Worm (Caenorhabditis elegans) whole organism, young adult: ENCODE data around the gene JC8.16.

Experiments used
- B0019.2 ChIP-seq: fragments of 200-800 bp; sonication (Bioruptor generic); conservative IDR thresholded peaks from 2 replicates; pipeline ENCODE4 v1.3.6; 2022; ENCODE audit warnings: missing genetic modification reagents, missing genetic modification characterization, missing compliant biosample characterization
- B0035.1 ChIP-seq: sonication (generic microtip); optimal IDR thresholded peaks from 2 replicates; lab custom pipeline; 2016; ENCODE audit warnings: missing genetic modification characterization, mild to moderate bottlenecking, missing compliant biosample characterization, missing genotype, missing genetic modification reagents
- B0261.1 ChIP-seq: sonication (generic microtip); optimal IDR thresholded peaks from 2 replicates; lab custom pipeline; 2016; ENCODE audit warnings: mild to moderate bottlenecking, missing genetic modification characterization, moderate library complexity, missing compliant biosample characterization
- B0336.3 ChIP-seq: fragments of 200-800 bp; sonication (Bioruptor generic); IDR thresholded peaks from 2 replicates; pipeline ENCODE4 v1.3.6; 2022; ENCODE audit warnings: missing genetic modification characterization, missing compliant biosample characterization
- C17E4.6 ChIP-seq: fragments of 200-800 bp; sonication (Bioruptor generic); IDR thresholded peaks from 2 replicates; pipeline ENCODE4 v1.3.6; 2022; ENCODE audit warnings: missing genetic modification reagents, missing genetic modification characterization, missing compliant biosample characterization
- F10E7.11 ChIP-seq: sonication (generic microtip); optimal IDR thresholded peaks from 2 replicates; lab custom pipeline; 2017; ENCODE audit warnings: mild to moderate bottlenecking, missing genetic modification characterization, moderate library complexity, missing compliant biosample characterization
- F37B4.10 ChIP-seq: fragments of 200-800 bp; sonication (Bioruptor generic); IDR thresholded peaks from 2 replicates; pipeline ENCODE4 v1.3.6; 2022; ENCODE audit warnings: missing genetic modification characterization, missing compliant biosample characterization
- F49E8.2 ChIP-seq: sonication (generic microtip); optimal IDR thresholded peaks from 3 replicates; lab custom pipeline; 2017; ENCODE audit warnings: missing genetic modification characterization, mild to moderate bottlenecking, missing compliant biosample characterization, antibody characterized with exemption, moderate library complexity; ENCODE audit not compliant: insufficient read depth
- F57C9.4 ChIP-seq: sonication (generic microtip); optimal IDR thresholded peaks from 2 replicates; lab custom pipeline; 2017; ENCODE audit warnings: mild to moderate bottlenecking, missing genetic modification characterization, missing compliant biosample characterization
- T26A5.8 ChIP-seq: sonication (generic microtip); optimal IDR thresholded peaks from 2 replicates; lab custom pipeline; 2016; ENCODE audit warnings: missing genetic modification characterization, missing compliant biosample characterization
- Y53F4B.3 ChIP-seq: fragments of 200-800 bp; sonication (Bioruptor generic); IDR thresholded peaks from 2 replicates; pipeline ENCODE4 v1.3.6; 2022; ENCODE audit warnings: missing genetic modification reagents, missing genetic modification characterization, missing compliant biosample characterization
- Y53G8AR.9 ChIP-seq: fragments of 200-800 bp; sonication (Bioruptor generic); conservative IDR thresholded peaks from 2 replicates; pipeline ENCODE4 v1.3.6; 2022; ENCODE audit warnings: missing genetic modification reagents, missing genetic modification characterization, missing compliant biosample characterization
- Y95B8A.8 ChIP-seq: fragments of 200-800 bp; sonication (Bioruptor generic); IDR thresholded peaks from 2 replicates; pipeline ENCODE4 v1.3.6; 2022; ENCODE audit warnings: missing genetic modification reagents, missing genetic modification characterization, missing compliant biosample characterization
- aptf-2 ChIP-seq: fragments of 200-800 bp; sonication (Bioruptor generic); conservative IDR thresholded peaks from 2 replicates; pipeline ENCODE4 v1.3.6; 2022; ENCODE audit warnings: missing genetic modification reagents, missing genetic modification characterization, missing compliant biosample characterization
- aptf-3 ChIP-seq: fragments of 200-800 bp; sonication (Bioruptor generic); IDR thresholded peaks from 2 replicates; pipeline ENCODE4 v1.3.6; 2022; ENCODE audit warnings: missing genetic modification characterization, missing compliant biosample characterization
- attf-5 ChIP-seq: fragments of 200-800 bp; sonication (Bioruptor generic); optimal IDR thresholded peaks from 2 replicates; lab custom pipeline; 2018; ENCODE audit warnings: mild to moderate bottlenecking, missing genetic modification characterization, missing compliant biosample characterization
- attf-6 ChIP-seq: fragments of 200-800 bp; sonication (Bioruptor generic); IDR thresholded peaks from 2 replicates; pipeline ENCODE4 v1.3.6; 2022; ENCODE audit warnings: missing genetic modification reagents, missing genetic modification characterization, missing compliant biosample characterization
- bed-1 ChIP-seq: fragments of 200-800 bp; sonication (Bioruptor generic); IDR thresholded peaks from 2 replicates; pipeline ENCODE4 v1.3.6; 2022; ENCODE audit warnings: missing genetic modification reagents, missing genetic modification characterization, missing compliant biosample characterization
- ccch-3 ChIP-seq: fragments of 200-800 bp; sonication (Bioruptor generic); optimal IDR thresholded peaks from 2 replicates; lab custom pipeline; 2018; ENCODE audit warnings: mild to moderate bottlenecking, missing genetic modification characterization, missing compliant biosample characterization
- ceh-27 ChIP-seq: fragments of 200-800 bp; sonication (Bioruptor generic); optimal IDR thresholded peaks from 2 replicates; lab custom pipeline; 2018; ENCODE audit warnings: mild to moderate bottlenecking, missing genetic modification characterization, moderate library complexity, missing compliant biosample characterization
- ceh-58 ChIP-seq: fragments of 200-800 bp; sonication (Bioruptor generic); IDR thresholded peaks from 2 replicates; pipeline ENCODE4 v1.3.6; 2022; ENCODE audit warnings: missing genetic modification characterization, missing compliant biosample characterization
- dox-1 ChIP-seq: fragments of 200-800 bp; sonication (Bioruptor generic); IDR thresholded peaks from 2 replicates; pipeline ENCODE4 v1.3.6; 2022; ENCODE audit warnings: missing genetic modification reagents, missing genetic modification characterization, missing compliant biosample characterization
- ekl-4 ChIP-seq: fragments of 200-800 bp; sonication (Bioruptor generic); IDR thresholded peaks from 2 replicates; pipeline ENCODE4 v1.3.6; 2022; ENCODE audit warnings: missing genetic modification reagents, missing genetic modification characterization, missing compliant biosample characterization
- let-526 ChIP-seq: fragments of 200-800 bp; sonication (Bioruptor generic); IDR thresholded peaks from 2 replicates; pipeline ENCODE4 v1.3.6; 2022; ENCODE audit warnings: missing genetic modification reagents, missing genetic modification characterization, missing compliant biosample characterization
- lin-35 ChIP-seq, 3 experiments: fragments of 150-350 bp in 2 of 3; sonication (generic microtip) in 1 of 3; optimal IDR thresholded peaks; 2 replicates each; lab custom pipeline; 2014 to 2018; ENCODE audit warnings: missing biosample characterization in 3 of 3, missing genetic modification characterization in 3 of 3, missing genetic modification reagents in 3 of 3
- madf-3 ChIP-seq: fragments of 200-800 bp; sonication (Bioruptor generic); IDR thresholded peaks from 2 replicates; pipeline ENCODE4 v1.3.6; 2022; ENCODE audit warnings: missing genetic modification reagents, missing genetic modification characterization, missing compliant biosample characterization
- madf-6 ChIP-seq: fragments of 200-800 bp; sonication (Bioruptor generic); IDR thresholded peaks from 2 replicates; pipeline ENCODE4 v1.3.6; 2022; ENCODE audit warnings: missing genetic modification reagents, missing genetic modification characterization, missing compliant biosample characterization
- madf-8 ChIP-seq: fragments of 200-800 bp; sonication (Bioruptor generic); conservative IDR thresholded peaks from 2 replicates; pipeline ENCODE4 v1.3.6; 2022; ENCODE audit warnings: missing genetic modification reagents, missing genetic modification characterization, missing compliant biosample characterization
- mes-4 ChIP-seq: sonication (generic microtip); optimal IDR thresholded peaks from 2 replicates; lab custom pipeline; 2016; ENCODE audit warnings: missing genotype, missing genetic modification characterization, missing compliant biosample characterization
- mxl-1 ChIP-seq: sonication (generic microtip); optimal IDR thresholded peaks from 2 replicates; lab custom pipeline; 2016; ENCODE audit warnings: missing genetic modification characterization, missing compliant biosample characterization
- nfyb-1 ChIP-seq: fragments of 200-800 bp; sonication (Bioruptor generic); IDR thresholded peaks from 2 replicates; pipeline ENCODE4 v1.3.6; 2022; ENCODE audit warnings: missing genetic modification reagents, missing genetic modification characterization, missing compliant biosample characterization
- nhr-27 ChIP-seq: fragments of 200-800 bp; sonication (Bioruptor generic); optimal IDR thresholded peaks from 2 replicates; lab custom pipeline; 2018; ENCODE audit warnings: mild to moderate bottlenecking, missing genetic modification characterization, moderate library complexity, missing compliant biosample characterization
- rcor-1 ChIP-seq: fragments of 200-800 bp; sonication (Bioruptor generic); IDR thresholded peaks from 2 replicates; pipeline ENCODE4 v1.3.6; 2022; ENCODE audit warnings: missing genetic modification reagents, missing genetic modification characterization, missing compliant biosample characterization
- sdz-38 ChIP-seq: sonication (generic microtip); optimal IDR thresholded peaks from 2 replicates; lab custom pipeline; 2016; ENCODE audit warnings: missing genotype, missing genetic modification characterization, missing compliant biosample characterization
- snpc-4 ChIP-seq, 5 experiments: fragments of 150-350 bp in 1 of 5; sonication (generic microtip) in 4 of 5; optimal IDR thresholded peaks; 2 replicates each; lab custom pipeline; 2014 to 2018; ENCODE audit warnings: missing genetic modification characterization in 5 of 5, missing biosample characterization in 3 of 5, antibody characterized with exemption in 2 of 5, mild to moderate bottlenecking in 2 of 5, missing compliant biosample characterization in 2 of 5, missing genotype in 2 of 5, moderate library complexity in 2 of 5, missing genetic modification reagents in 1 of 5
- tbp1 ChIP-seq: fragments of 200-800 bp; sonication (Bioruptor generic); optimal IDR thresholded peaks from 2 replicates; lab custom pipeline; 2018; ENCODE audit warnings: mild to moderate bottlenecking, missing genetic modification characterization, missing compliant biosample characterization
- tbx-9 ChIP-seq: sonication (generic microtip); optimal IDR thresholded peaks from 2 replicates; lab custom pipeline; 2016; ENCODE audit warnings: borderline replicate concordance, missing genetic modification characterization, inconsistent platforms, missing compliant biosample characterization
- tlf-1 ChIP-seq: fragments of 200-800 bp; sonication (Bioruptor generic); optimal IDR thresholded peaks from 2 replicates; lab custom pipeline; 2018; ENCODE audit warnings: mild to moderate bottlenecking, missing genetic modification characterization, missing compliant biosample characterization
- zim-3 ChIP-seq: sonication (generic microtip); optimal IDR thresholded peaks from 2 replicates; lab custom pipeline; 2017; ENCODE audit warnings: mild to moderate bottlenecking, missing genetic modification characterization, moderate library complexity, missing compliant biosample characterization
- ztf-22 ChIP-seq: fragments of 200-800 bp; sonication (Bioruptor generic); optimal IDR thresholded peaks from 2 replicates; lab custom pipeline; 2018; ENCODE audit warnings: mild to moderate bottlenecking, missing genetic modification characterization, moderate library complexity, missing compliant biosample characterization
- ztf-3 ChIP-seq: fragments of 200-800 bp; sonication (Bioruptor generic); optimal IDR thresholded peaks from 2 replicates; lab custom pipeline; 2018; ENCODE audit warnings: mild to moderate bottlenecking, missing genetic modification characterization, missing compliant biosample characterization

The JC8.16 gene

DNA sequence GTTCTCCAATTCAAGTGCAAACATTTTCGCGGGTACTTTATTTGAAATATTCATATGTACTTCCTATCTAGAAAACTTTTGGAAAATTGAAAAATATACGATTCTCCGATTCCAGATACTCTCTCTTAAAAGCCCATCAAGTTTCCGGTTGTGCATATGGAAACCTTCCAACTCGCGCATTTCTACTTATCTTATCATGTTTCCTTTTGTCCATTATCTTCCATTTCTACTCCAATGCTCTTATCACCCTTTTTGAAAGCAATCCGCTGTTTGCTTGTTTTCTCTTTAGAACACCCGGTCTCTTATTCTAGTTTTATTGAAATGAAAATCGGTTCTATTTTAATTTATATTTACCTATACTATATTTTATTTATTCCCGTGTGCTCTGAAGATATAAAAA, 37.3 kb upstream of the JC8.16 start, which contains the start of gene C48D1.5:
TSS of gene C48D1.5 (plus strand) at position 301 of the 400 bp plus-strand sequence.
- TF ChIP-seq tlf-1 (GFP tag; lab: Kevin White, UChicago) = no peak
- TF ChIP-seq sdz-38 (tag; lab: Kevin White, UChicago) = no peak
- no peak for TF ChIP-seq aptf-2 (GFP tag; lab: Robert Waterston, UW)
- no peak for TF ChIP-seq zim-3 (tag; lab: Kevin White, UChicago)
- TF ChIP-seq ztf-3 = no peak
- TF ChIP-seq nfyb-1 (GFP tag; lab: Robert Waterston, UW) = no peak
- TF ChIP-seq B0261.1 = no peak
- no peak for TF ChIP-seq F57C9.4
- no peak for TF ChIP-seq mxl-1 (tag; lab: Kevin White, UChicago)
- no peak for TF ChIP-seq Y53G8AR.9 (GFP tag; lab: Robert Waterston, UW)
- no peak for TF ChIP-seq ccch-3 (GFP tag; lab: Kevin White, UChicago)
- no peak for TF ChIP-seq tbx-9 (tag; lab: Kevin White, UChicago)
- TF ChIP-seq ztf-22 = no peak
- TF ChIP-seq, all 124 proteins: peak for 0

DNA sequence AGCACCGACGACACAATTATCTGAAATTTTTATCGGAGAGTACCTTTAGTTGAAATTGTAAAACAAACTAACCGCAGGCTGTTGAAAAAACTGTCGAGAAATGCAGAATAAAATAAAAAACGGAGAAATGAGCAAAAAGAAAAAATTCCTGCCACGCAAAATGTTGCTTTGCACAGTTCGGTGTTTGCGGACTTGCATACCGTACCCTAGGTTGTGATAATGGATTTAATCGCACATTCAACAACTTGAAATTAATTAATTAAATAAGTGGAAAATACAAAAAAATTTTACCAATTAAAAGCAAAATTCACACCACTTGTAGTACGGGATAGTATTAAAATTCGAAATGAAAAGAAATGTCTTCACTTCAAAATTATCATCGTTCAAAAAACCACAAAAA, 27.6 kb upstream of the JC8.16 start:
- TF ChIP-seq nhr-27 (no peak), mes-4 (tag; lab: Kevin White, UChicago) (no peak), zim-3 (tag; lab: Kevin White, UChicago) (no peak), madf-6 (GFP tag; lab: Robert Waterston, UW) (no peak), tbx-9 (tag; lab: Kevin White, UChicago) (no peak)

DNA sequence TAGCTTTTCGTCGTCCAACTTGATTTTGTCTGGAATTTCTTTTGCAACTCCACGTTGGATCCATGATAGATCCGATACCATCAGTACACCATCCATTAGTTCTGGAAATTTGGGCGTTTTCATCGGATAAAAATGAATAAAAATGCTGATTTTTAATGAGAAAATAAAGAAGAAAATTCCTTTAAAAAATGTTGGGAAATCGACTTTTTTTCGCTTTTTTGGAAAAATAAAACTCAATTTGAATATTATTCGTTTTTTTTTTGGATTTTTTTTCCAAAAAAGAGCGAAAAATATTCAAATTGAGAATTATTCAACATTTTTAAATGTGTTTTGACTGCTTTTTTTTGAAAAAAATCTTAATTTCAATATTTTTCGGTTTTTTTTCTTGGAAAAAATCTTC, 22.5 kb upstream of the JC8.16 start, which contains the start of gene pwp-1:
TSS of gene pwp-1 (minus strand) at position 101 of the 400 bp plus-strand sequence.
- TF ChIP-seq Y53F4B.3 (GFP tag; lab: Robert Waterston, UW) (no peak), F49E8.2 (tag; lab: Kevin White, UChicago) (no peak), madf-3 (GFP tag; lab: Robert Waterston, UW) (no peak), F37B4.10 (no peak), attf-5 (GFP tag; lab: Kevin White, UChicago) (no peak), F10E7.11 (tag; lab: Kevin White, UChicago) (no peak), attf-6 (GFP tag; lab: Robert Waterston, UW) (no peak), B0019.2 (GFP tag; lab: Robert Waterston, UW) (no peak), ekl-4 (GFP tag; lab: Robert Waterston, UW) (no peak)
- TF ChIP-seq, all 124 proteins: peak for 0

DNA sequence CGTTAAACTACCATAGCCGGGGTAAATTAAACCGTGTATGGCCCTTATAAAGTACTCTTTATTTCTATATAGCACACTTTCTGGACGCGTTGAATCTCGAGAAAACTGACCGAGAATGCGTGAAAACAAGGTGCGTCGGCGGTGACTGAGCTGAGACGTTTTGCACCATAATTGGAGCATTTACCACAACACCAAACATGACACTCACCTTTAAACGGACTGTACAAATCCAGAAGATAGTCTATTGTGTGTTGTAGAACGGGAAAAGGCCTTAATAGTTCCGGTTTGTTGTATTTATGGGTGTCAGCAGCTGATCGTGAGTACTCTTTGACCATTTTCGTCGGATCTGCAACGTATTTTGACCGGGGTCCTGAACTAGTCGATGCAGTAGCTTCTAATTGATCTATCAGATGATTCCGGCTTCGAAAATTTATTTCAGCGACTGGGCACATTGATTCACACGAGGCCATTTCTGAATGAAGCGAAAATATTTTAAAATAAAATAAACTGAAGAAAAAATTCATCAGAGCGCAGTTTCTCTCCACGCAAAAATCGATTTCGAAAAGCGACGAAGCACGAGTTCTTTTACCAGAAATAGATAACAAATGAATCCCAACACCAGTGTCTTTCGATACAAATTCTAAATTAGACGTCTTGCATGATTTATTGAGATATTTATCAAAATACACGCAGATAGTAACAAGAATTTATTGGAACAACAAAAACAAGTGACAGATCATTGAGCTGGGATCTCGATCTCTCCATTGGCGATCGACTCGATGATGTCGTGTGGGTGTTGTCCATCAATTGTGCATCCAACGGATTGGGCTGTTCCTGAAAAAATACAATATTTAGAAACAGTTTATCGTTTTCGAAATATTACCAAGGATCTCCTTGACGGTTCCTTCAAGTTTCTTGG, 19.8 kb upstream of the JC8.16 start, which contains the start of gene tag-115:
TSS of gene tag-115 (minus strand) at position 472 of the 919 bp plus-strand sequence.
- TF ChIP-seq snpc-4 (GFP tag; optimal IDR thresholded peaks at IDR 0.05; lab: Kevin White, UChicago) (peak; percentile 83), snpc-4 (tag; optimal IDR thresholded peaks at IDR 0.05; lab: Kevin White, UChicago) (peak in 3 of 4 experiments; percentile 56 to 69 (median 64)), rcor-1 (GFP tag; lab: Robert Waterston, UW) (peak; percentile 50), Y95B8A.8 (peak; percentile 64), ceh-58 (GFP tag; lab: Robert Waterston, UW) (peak; percentile 36; the same call in 1 of the 2 replicates), B0035.1 (tag; lab: Kevin White, UChicago) (no peak), ceh-27 (no peak), lin-35 (GFP tag; optimal IDR thresholded peaks at IDR 0.05; lab: Kevin White, UChicago) (peak in 1 of 3 experiments; percentile 79), T26A5.8 (no peak), C17E4.6 (GFP tag; lab: Robert Waterston, UW) (peak; percentile 52; the same call in 1 of the 2 replicates), aptf-3 (no peak), B0019.2 (GFP tag; lab: Robert Waterston, UW) (no peak), madf-8 (GFP tag; lab: Robert Waterston, UW) (no peak; the same call in 1 of the 2 replicates), tbp1 (GFP tag; lab: Kevin White, UChicago) (peak; percentile 69), let-526 (GFP tag; lab: Robert Waterston, UW) (no peak), F10E7.11 (tag; lab: Kevin White, UChicago) (peak; percentile 19), B0336.3 (GFP tag; lab: Robert Waterston, UW) (peak; percentile 83), bed-1 (0 out of 2 replicates have a peak, but pooled peaks have one; percentile 15), dox-1 (GFP tag; lab: Robert Waterston, UW) (peak; percentile 75)
